Worm (Caenorhabditis elegans) whole organism, early embryonic: ENCODE results near the gene nspc-20.

Experiments
- B0310.2 ChIP-seq: sonication (generic microtip); optimal IDR thresholded peaks from 2 replicates; lab custom pipeline; 2016; ENCODE audit warnings: mild to moderate bottlenecking, missing genetic modification characterization, missing compliant biosample characterization
- ama-1 ChIP-seq: fragments of 150-350 bp; optimal IDR thresholded peaks from 2 replicates; lab custom pipeline; 2014
- ceh-13 ChIP-seq: fragments of 200-800 bp; sonication (Bioruptor generic); optimal IDR thresholded peaks from 2 replicates; lab custom pipeline; 2018; ENCODE audit warnings: mild to moderate bottlenecking, missing genetic modification characterization, missing compliant biosample characterization
- ceh-36 ChIP-seq: sonication (generic microtip); optimal IDR thresholded peaks from 2 replicates; lab custom pipeline; 2016; ENCODE audit warnings: missing genetic modification characterization, inconsistent platforms, missing compliant biosample characterization
- flt-1 ChIP-seq: fragments of 200-800 bp; sonication (Bioruptor generic); IDR thresholded peaks from 2 replicates; pipeline ENCODE4 v1.3.6; 2022; ENCODE audit warnings: missing genetic modification characterization, missing compliant biosample characterization
- hmg-4 ChIP-seq: fragments of 200-800 bp; sonication (Bioruptor generic); optimal IDR thresholded peaks from 2 replicates; lab custom pipeline; 2018; ENCODE audit warnings: mild to moderate bottlenecking, missing genetic modification characterization, missing compliant biosample characterization
- hnd-1 ChIP-seq: sonication (generic microtip); optimal IDR thresholded peaks from 2 replicates; lab custom pipeline; 2016; ENCODE audit warnings: missing genetic modification characterization, missing compliant biosample characterization
- tbx-11 ChIP-seq: fragments of 200-800 bp; sonication (Bioruptor generic); IDR thresholded peaks from 2 replicates; pipeline ENCODE4 v1.3.6; 2022; ENCODE audit warnings: missing genetic modification characterization, missing compliant biosample characterization
- tra-4 ChIP-seq: sonication (generic microtip); optimal IDR thresholded peaks from 2 replicates; lab custom pipeline; 2017; ENCODE audit warnings: missing genetic modification characterization, missing compliant biosample characterization

DNA sequence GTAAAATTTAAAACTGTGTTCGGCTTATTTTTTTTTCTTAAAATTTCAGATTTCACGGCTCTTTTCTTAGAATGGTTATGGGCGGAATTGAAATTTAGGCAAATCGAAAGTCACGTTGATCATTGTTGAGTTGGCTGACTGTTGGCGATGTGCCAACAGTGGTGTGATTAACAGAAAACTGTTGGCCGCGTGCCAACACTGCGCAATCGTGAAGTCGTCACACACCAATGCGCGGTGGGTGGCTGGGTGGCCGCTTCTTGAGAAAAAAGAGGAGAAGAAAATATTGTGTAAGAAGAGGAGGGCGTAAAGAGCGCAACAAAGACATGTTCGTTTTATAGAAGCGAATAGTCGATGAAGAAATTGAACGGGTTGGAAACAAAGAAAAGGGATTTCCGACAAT lies 38.9 kb downstream of the nspc-20 start:
- TF ChIP-seq hnd-1 (tag; lab: Kevin White, UChicago), result no peak
- no peak for TF ChIP-seq ceh-36 (tag; lab: Kevin White, UChicago)
- no peak for TF ChIP-seq flt-1 (GFP tag; lab: Robert Waterston, UW)
- TF ChIP-seq ama-1 (lab: Kevin White, UChicago), result peak; percentile 36
- TF ChIP-seq B0310.2 (tag; lab: Kevin White, UChicago), result no peak
- TF ChIP-seq tbx-11 (GFP tag; lab: Robert Waterston, UW), result peak; percentile 40; the same call in 1 of the 2 replicates
- TF ChIP-seq tra-4 (tag; lab: Kevin White, UChicago), result no peak
- no peak for TF ChIP-seq ceh-13 (GFP tag; lab: Kevin White, UChicago)
- TF ChIP-seq hmg-4 (GFP tag; lab: Kevin White, UChicago), result no peak
